Fruit fly (Drosophila melanogaster) whole organism, embryonic: ENCODE results near the gene haf.

Source experiments
- CG10274 ChIP-seq: fragments of 200-800 bp; sonication (Bioruptor generic); optimal IDR thresholded peaks from 3 replicates; lab custom pipeline; 2017; ENCODE audit warnings: missing biosample characterization, mild to moderate bottlenecking, missing genetic modification characterization
- CG10654 ChIP-seq: fragments of 200-800 bp; sonication (Bioruptor generic); optimal IDR thresholded peaks from 2 replicates; lab custom pipeline; 2016; ENCODE audit warnings: missing biosample characterization, missing genetic modification characterization
- CG11398 ChIP-seq: fragments of 200-800 bp; sonication (Bioruptor generic); optimal IDR thresholded peaks from 2 replicates; lab custom pipeline; 2016; ENCODE audit warnings: missing biosample characterization, missing genetic modification characterization
- CG11456 ChIP-seq: fragments of 200-800 bp; sonication (Bioruptor generic); IDR thresholded peaks from 3 replicates; pipeline ENCODE4 v1.3.6; 2022; ENCODE audit warnings: missing biosample characterization, missing genetic modification characterization
- CG11723 ChIP-seq: fragments of 200-800 bp; sonication (Bioruptor generic); optimal IDR thresholded peaks from 2 replicates; lab custom pipeline; 2017; ENCODE audit warnings: missing biosample characterization, mild to moderate bottlenecking, missing genetic modification characterization
- CG12299 ChIP-seq: fragments of 200-800 bp; sonication (Bioruptor generic); optimal IDR thresholded peaks from 2 replicates; lab custom pipeline; 2018; ENCODE audit warnings: missing biosample characterization, mild to moderate bottlenecking, missing genetic modification characterization
- CG13123 ChIP-seq: fragments of 200-800 bp; sonication (Bioruptor generic); optimal IDR thresholded peaks from 2 replicates; lab custom pipeline; 2016; ENCODE audit warnings: missing biosample characterization, missing genetic modification characterization
- CG13296 ChIP-seq: fragments of 200-800 bp; sonication (Bioruptor generic); optimal IDR thresholded peaks from 3 replicates; lab custom pipeline; 2018; ENCODE audit warnings: missing biosample characterization, mild to moderate bottlenecking, missing genetic modification characterization
- CG15601 ChIP-seq: fragments of 200-800 bp; sonication (Bioruptor generic); optimal IDR thresholded peaks from 3 replicates; lab custom pipeline; 2019; ENCODE audit warnings: missing biosample characterization, mild to moderate bottlenecking, missing genetic modification characterization, moderate library complexity
- CG17359 ChIP-seq: fragments of 200-800 bp; sonication (Bioruptor generic); optimal IDR thresholded peaks from 3 replicates; lab custom pipeline; 2018; ENCODE audit warnings: missing biosample characterization, mild to moderate bottlenecking, missing genetic modification characterization, moderate library complexity
- CG18476 ChIP-seq: fragments of 200-800 bp; sonication (Bioruptor generic); optimal IDR thresholded peaks from 2 replicates; lab custom pipeline; 2016; ENCODE audit warnings: missing biosample characterization, mild to moderate bottlenecking, missing genetic modification characterization
- CG18599 ChIP-seq: fragments of 200-800 bp; sonication (Bioruptor generic); optimal IDR thresholded peaks from 3 replicates; lab custom pipeline; 2017; ENCODE audit warnings: missing biosample characterization, missing genetic modification characterization, mild to moderate bottlenecking, moderate library complexity, missing genetic modification reagents
- CG18764 ChIP-seq: fragments of 200-800 bp; sonication (Bioruptor generic); optimal IDR thresholded peaks from 3 replicates; lab custom pipeline; 2016; ENCODE audit warnings: missing biosample characterization, missing genetic modification characterization
- CG34224 ChIP-seq: fragments of 200-800 bp; sonication (Bioruptor generic); IDR thresholded peaks from 3 replicates; pipeline ENCODE4 v1.3.6; 2022; ENCODE audit warnings: missing biosample characterization, missing genetic modification characterization; ENCODE audit not compliant: partially characterized antibody
- CG3838 ChIP-seq: fragments of 200-800 bp; sonication (Bioruptor generic); optimal IDR thresholded peaks from 3 replicates; lab custom pipeline; 2016; ENCODE audit warnings: missing biosample characterization, missing genetic modification characterization
- CG4730 ChIP-seq: fragments of 200-800 bp; sonication (Bioruptor generic); IDR thresholded peaks from 2 replicates; pipeline ENCODE4 v1.3.6; 2022; ENCODE audit warnings: missing biosample characterization, missing genetic modification characterization
- CG6765 ChIP-seq: fragments of 200-800 bp; sonication (Bioruptor generic); optimal IDR thresholded peaks from 3 replicates; lab custom pipeline; 2017; ENCODE audit warnings: missing biosample characterization, mild to moderate bottlenecking, missing genetic modification characterization
- CG8281 ChIP-seq: fragments of 200-800 bp; sonication (Bioruptor generic); optimal IDR thresholded peaks from 2 replicates; lab custom pipeline; 2018; ENCODE audit warnings: missing biosample characterization, mild to moderate bottlenecking, missing genetic modification characterization, moderate library complexity
- CG9215 ChIP-seq: fragments of 200-800 bp; sonication (Bioruptor generic); IDR thresholded peaks from 2 replicates; pipeline ENCODE4 v1.3.6; 2022; ENCODE audit warnings: missing biosample characterization, missing genetic modification characterization
- CG9932 ChIP-seq: fragments of 200-800 bp; sonication (Bioruptor generic); IDR thresholded peaks from 2 replicates; pipeline ENCODE4 v1.3.6; 2022; ENCODE audit warnings: missing biosample characterization, missing genetic modification characterization
- Chrac-16 ChIP-seq: fragments of 200-800 bp; sonication (Bioruptor generic); optimal IDR thresholded peaks from 3 replicates; lab custom pipeline; 2016; ENCODE audit warnings: missing biosample characterization, missing genetic modification characterization
- Drgx ChIP-seq: fragments of 200-800 bp; sonication (Bioruptor generic); IDR thresholded peaks from 2 replicates; pipeline ENCODE4 v1.3.6; 2022; ENCODE audit warnings: missing biosample characterization, missing genetic modification characterization
- Fer2 ChIP-seq: fragments of 200-800 bp; sonication (Bioruptor generic); optimal IDR thresholded peaks from 2 replicates; lab custom pipeline; 2018; ENCODE audit warnings: missing biosample characterization, mild to moderate bottlenecking, missing genetic modification characterization, moderate library complexity
- HHEX ChIP-seq: fragments of 200-800 bp; sonication (Bioruptor generic); optimal IDR thresholded peaks from 3 replicates; lab custom pipeline; 2017; ENCODE audit warnings: missing biosample characterization, mild to moderate bottlenecking, missing genetic modification characterization, missing genetic modification reagents
- Hey ChIP-seq: fragments of 200-800 bp; sonication (Bioruptor generic); optimal IDR thresholded peaks from 3 replicates; lab custom pipeline; 2018; ENCODE audit warnings: missing biosample characterization, mild to moderate bottlenecking, missing genetic modification characterization
- HmgZ ChIP-seq: fragments of 200-800 bp; sonication (Bioruptor generic); optimal IDR thresholded peaks from 2 replicates; lab custom pipeline; 2018; ENCODE audit warnings: missing biosample characterization, mild to moderate bottlenecking, missing genetic modification characterization
- Kr ChIP-seq: fragments of 200-800 bp; sonication (Bioruptor generic); optimal IDR thresholded peaks from 2 replicates; lab custom pipeline; 2017; ENCODE audit warnings: missing biosample characterization, mild to moderate bottlenecking, missing genetic modification characterization
- NC2α ChIP-seq: fragments of 200-800 bp; sonication (Bioruptor generic); optimal IDR thresholded peaks from 2 replicates; lab custom pipeline; 2016; ENCODE audit warnings: missing biosample characterization, missing genetic modification characterization
- NfI ChIP-seq: fragments of 200-800 bp; sonication (Bioruptor generic); optimal IDR thresholded peaks from 3 replicates; lab custom pipeline; 2018; ENCODE audit warnings: missing biosample characterization, mild to moderate bottlenecking, missing genetic modification characterization, moderate library complexity
- Poxn ChIP-seq: fragments of 200-800 bp; sonication (Bioruptor generic); IDR thresholded peaks from 2 replicates; pipeline ENCODE4 v1.3.6; 2022; ENCODE audit warnings: missing biosample characterization, missing genetic modification characterization
- Six4 ChIP-seq: fragments of 200-800 bp; sonication (Bioruptor generic); optimal IDR thresholded peaks from 2 replicates; lab custom pipeline; 2016; ENCODE audit warnings: missing biosample characterization, missing genetic modification characterization
- ac ChIP-seq: fragments of 200-800 bp; sonication (Bioruptor generic); optimal IDR thresholded peaks from 3 replicates; lab custom pipeline; 2017; ENCODE audit warnings: missing biosample characterization, mild to moderate bottlenecking, missing genetic modification characterization
- aop ChIP-seq: fragments of 200-800 bp; sonication (Bioruptor generic); IDR thresholded peaks from 2 replicates; pipeline ENCODE4 v1.3.6; 2022; ENCODE audit warnings: missing biosample characterization, missing genetic modification characterization
- chm ChIP-seq: fragments of 200-800 bp; sonication (Bioruptor generic); IDR thresholded peaks from 2 replicates; pipeline ENCODE4 v1.3.6; 2022; ENCODE audit warnings: missing biosample characterization, missing genetic modification characterization
- gsb ChIP-seq: fragments of 200-800 bp; sonication (Bioruptor generic); IDR thresholded peaks from 2 replicates; pipeline ENCODE4 v1.3.6; 2022; ENCODE audit warnings: missing biosample characterization, missing genetic modification characterization
- gsb-n ChIP-seq: fragments of 200-800 bp; sonication (Bioruptor generic); optimal IDR thresholded peaks from 3 replicates; lab custom pipeline; 2018; ENCODE audit warnings: missing biosample characterization, mild to moderate bottlenecking, missing genetic modification characterization
- gt ChIP-seq: fragments of 200-800 bp; sonication (Bioruptor generic); IDR thresholded peaks from 2 replicates; pipeline ENCODE4 v1.3.6; 2022; ENCODE audit warnings: missing biosample characterization, missing genetic modification characterization
- hb ChIP-seq: fragments of 200-800 bp; sonication (Bioruptor generic); IDR thresholded peaks from 3 replicates; pipeline ENCODE4 v1.3.6; 2022; ENCODE audit warnings: missing biosample characterization, missing genetic modification characterization; ENCODE audit not compliant: partially characterized antibody
- nerfin-1 ChIP-seq: fragments of 200-800 bp; sonication (Bioruptor generic); optimal IDR thresholded peaks from 3 replicates; lab custom pipeline; 2019; ENCODE audit warnings: missing biosample characterization, mild to moderate bottlenecking, missing genetic modification characterization, moderate library complexity
- onecut ChIP-seq: fragments of 200-800 bp; sonication (Bioruptor generic); IDR thresholded peaks from 2 replicates; pipeline ENCODE4 v1.3.6; 2022; ENCODE audit warnings: missing biosample characterization, missing genetic modification characterization
- otp ChIP-seq: fragments of 200-800 bp; sonication (Bioruptor generic); IDR thresholded peaks from 3 replicates; pipeline ENCODE4, ENCODE4 v1.3.6; 2022; ENCODE audit warnings: missing biosample characterization, missing genetic modification characterization
- sens ChIP-seq: fragments of 200-800 bp; sonication (Bioruptor generic); peaks from one replicate; lab custom pipeline; 2016; ENCODE audit warnings: missing biosample characterization, missing genetic modification characterization
- sqz ChIP-seq: fragments of 200-800 bp; sonication (Bioruptor generic); optimal IDR thresholded peaks from 3 replicates; lab custom pipeline; 2018; ENCODE audit warnings: missing biosample characterization, mild to moderate bottlenecking, missing genetic modification characterization
- stc ChIP-seq: fragments of 200-800 bp; sonication (Bioruptor generic); IDR thresholded peaks from 2 replicates; pipeline ENCODE4 v1.3.6; 2022; ENCODE audit warnings: missing biosample characterization, missing genetic modification characterization
- unpg ChIP-seq: fragments of 200-800 bp; sonication (Bioruptor generic); optimal IDR thresholded peaks from 3 replicates; lab custom pipeline; 2018; ENCODE audit warnings: missing biosample characterization, mild to moderate bottlenecking, missing genetic modification characterization, moderate library complexity
- usp ChIP-seq: fragments of >200 bp; optimal IDR thresholded peaks from 2 replicates; lab custom pipeline; 2017; ENCODE audit warnings: missing biosample characterization, missing genetic modification characterization
- wdn ChIP-seq: fragments of 200-800 bp; sonication (Bioruptor generic); IDR thresholded peaks from 2 replicates; pipeline ENCODE4 v1.3.6; 2022; ENCODE audit warnings: missing biosample characterization, missing genetic modification characterization
- zen ChIP-seq: fragments of 200-800 bp; sonication (Bioruptor generic); optimal IDR thresholded peaks from 3 replicates; lab custom pipeline; 2018; ENCODE audit warnings: missing biosample characterization, mild to moderate bottlenecking, missing genetic modification characterization, moderate library complexity
- zfh1 ChIP-seq: fragments of 200-800 bp; sonication (Bioruptor generic); IDR thresholded peaks from 3 replicates; pipeline ENCODE4 v1.3.6; 2022; ENCODE audit warnings: missing biosample characterization, missing genetic modification characterization
- zfh2 ChIP-seq: fragments of 200-800 bp; sonication (Bioruptor generic); optimal IDR thresholded peaks from 2 replicates; lab custom pipeline; 2016; ENCODE audit warnings: missing biosample characterization, missing genetic modification characterization

The haf gene

DNA sequence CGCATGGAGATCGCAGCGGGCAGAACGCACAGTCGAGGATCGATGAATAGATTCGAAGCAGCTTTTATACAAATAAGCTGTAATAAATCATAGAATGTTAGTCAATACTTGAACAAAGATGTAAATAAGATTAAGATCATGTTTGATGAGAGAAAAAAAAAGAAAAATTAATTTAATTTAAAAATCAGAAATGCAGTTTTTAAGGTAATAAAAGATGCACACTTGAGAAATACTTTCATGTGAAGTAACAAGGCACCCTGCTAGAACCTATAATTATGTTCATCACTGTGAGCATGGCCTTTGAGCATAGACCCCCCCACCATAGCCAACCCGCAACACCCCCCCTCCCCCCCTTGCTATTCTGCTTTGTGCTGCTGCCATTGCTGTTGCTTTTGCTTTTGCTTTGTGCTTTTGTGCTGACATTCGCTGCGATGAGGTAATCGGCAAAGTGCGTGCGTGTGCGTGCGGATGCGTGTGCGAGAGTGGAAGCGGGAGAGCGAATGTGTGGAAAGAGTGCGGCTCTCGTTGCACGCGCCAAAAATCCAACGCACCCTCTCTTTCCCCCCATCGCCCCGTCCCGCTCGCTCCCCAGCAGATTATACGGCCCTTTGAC is 88.4 kb downstream of the haf start (continued):
- peak; percentile 97 for TF ChIP-seq CG17359 (tag; lab: Kevin White, UChicago)
- peak; percentile 97 for TF ChIP-seq stc
- TF ChIP-seq hb, result no peak
- peak; percentile 98 for TF ChIP-seq CG6765 (GFP tag; lab: Kevin White, UChicago)
- TF ChIP-seq Six4 (GFP tag; lab: Kevin White, UChicago), result peak; percentile 89
- TF ChIP-seq NfI (GFP tag; lab: Kevin White, UChicago), result peak; percentile 98
- TF ChIP-seq gt (GFP tag; lab: Robert Waterston, UW), result peak; percentile 85
- TF ChIP-seq zfh1 (GFP tag; lab: Robert Waterston, UW), result peak; percentile 84
- peak; percentile 90 for TF ChIP-seq otp (GFP tag; lab: Robert Waterston, UW)
- peak; percentile 91 for TF ChIP-seq Chrac-16
- peak; percentile 92 for TF ChIP-seq gsb-n
- TF ChIP-seq CG9932 (GFP tag; lab: Robert Waterston, UW), result peak; percentile 97
- TF ChIP-seq HHEX (GFP tag; lab: Kevin White, UChicago), result peak; percentile 98
- TF ChIP-seq CG18476, result peak; percentile 89
- peak; percentile 47; the same call in 1 of the 2 replicates for TF ChIP-seq aop (GFP tag; lab: Robert Waterston, UW)
- TF ChIP-seq CG12299 (tag; lab: Kevin White, UChicago), result peak; percentile 97
- TF ChIP-seq CG18599 (GFP tag; lab: Kevin White, UChicago), result peak; percentile 98
- TF ChIP-seq sqz (GFP tag; lab: Kevin White, UChicago), result peak; percentile 96
- TF ChIP-seq NC2α (GFP tag; lab: Kevin White, UChicago), result peak; percentile 62
- peak; percentile 98 for TF ChIP-seq HmgZ
- peak; percentile 94 for TF ChIP-seq wdn (GFP tag; lab: Robert Waterston, UW)
- peak; percentile 94 for TF ChIP-seq CG4730 (GFP tag; lab: Robert Waterston, UW)
- peak; percentile 85 for TF ChIP-seq Hey
- TF ChIP-seq CG10274 (GFP tag; lab: Kevin White, UChicago), result peak; percentile 92
- TF ChIP-seq zen (tag; lab: Kevin White, UChicago), result peak; percentile 87
- peak; percentile 99 for TF ChIP-seq CG13296
- TF ChIP-seq ac, result peak; percentile 64
- peak; percentile 53; the same call in 1 of the 2 replicates for TF ChIP-seq Drgx (GFP tag; lab: Robert Waterston, UW)
- peak; percentile 98 for TF ChIP-seq sens (GFP tag; lab: Kevin White, UChicago)
- TF ChIP-seq Fer2 (tag; lab: Kevin White, UChicago), result peak; percentile 97
- TF ChIP-seq CG15601 (tag; lab: Kevin White, UChicago), result peak; percentile 95
- TF ChIP-seq CG34224 (GFP tag; lab: Robert Waterston, UW), result no peak; the same call in 2 of the 3 replicates
- peak; percentile 86 for TF ChIP-seq zfh2
- peak; percentile 90 for TF ChIP-seq CG8281 (tag; lab: Kevin White, UChicago)
- peak; percentile 97 for TF ChIP-seq unpg
- peak; percentile 89 for TF ChIP-seq CG18764 (GFP tag; lab: Kevin White, UChicago)
- peak; percentile 63 for TF ChIP-seq CG11398
- TF ChIP-seq usp (GFP tag; lab: Kevin White, UChicago), result no peak
- no peak for TF ChIP-seq Kr (GFP tag; lab: Kevin White, UChicago)
- peak; percentile 72 for TF ChIP-seq CG13123 (GFP tag; lab: Kevin White, UChicago)
- TF ChIP-seq nerfin-1 (tag; lab: Kevin White, UChicago), result peak; percentile 96
- peak; percentile 96 for TF ChIP-seq CG11723 (GFP tag; lab: Kevin White, UChicago)
- TF ChIP-seq CG3838, result peak; percentile 76
- peak; percentile 86 for TF ChIP-seq Poxn
- TF ChIP-seq CG9215 (GFP tag; lab: Robert Waterston, UW), result peak; percentile 95
- TF ChIP-seq gsb (GFP tag; lab: Robert Waterston, UW), result peak; percentile 96
- TF ChIP-seq onecut, result peak; percentile 93
- TF ChIP-seq chm (GFP tag; lab: Robert Waterston, UW), result peak; percentile 89
- TF ChIP-seq CG10654, result peak; percentile 94
- TF ChIP-seq CG11456, result peak; percentile 96
